Worm (Caenorhabditis elegans) whole organism, L4 larva: Measurements from ENCODE around the gene R05D8.11.

Source experiments
- Y48G9A.11 ChIP-seq: fragments of 200-800 bp; sonication (Bioruptor generic); IDR thresholded peaks from 2 replicates; pipeline ENCODE4 v1.3.6; 2022; ENCODE audit warnings: missing genetic modification reagents, missing genetic modification characterization, missing compliant biosample characterization
- aha-1 ChIP-seq: fragments of 150-350 bp; peaks from one replicate; lab custom pipeline; 2014; ENCODE audit warnings: missing biosample characterization, missing genetic modification characterization
- ceh-32 ChIP-seq: sonication (generic microtip); optimal IDR thresholded peaks from 2 replicates; lab custom pipeline; 2016; ENCODE audit warnings: mild to moderate bottlenecking, missing genetic modification characterization, missing compliant biosample characterization; ENCODE audit not compliant: poor library complexity
- ceh-62 ChIP-seq: sonication (generic microtip); optimal IDR thresholded peaks from 2 replicates; lab custom pipeline; 2017; ENCODE audit warnings: missing biosample characterization, missing genetic modification characterization
- daf-12 ChIP-seq: fragments of 150-350 bp; optimal IDR thresholded peaks from 2 replicates; lab custom pipeline; 2014; ENCODE audit warnings: missing biosample characterization, missing genetic modification reagents, missing genetic modification characterization
- daf-16 ChIP-seq, 3 experiments: sonication (generic microtip); optimal IDR thresholded peaks; 2 replicates each; lab custom pipeline; 2016 to 2017; ENCODE audit warnings: missing genetic modification characterization in 3 of 3, missing genetic modification reagents in 3 of 3, mild to moderate bottlenecking in 2 of 3, missing compliant biosample characterization in 2 of 3, missing biosample characterization in 1 of 3, moderate library complexity in 1 of 3
- dmd-9 ChIP-seq: fragments of 200-800 bp; sonication (Bioruptor generic); IDR thresholded peaks from 2 replicates; pipeline ENCODE4 v1.3.6; 2022; ENCODE audit warnings: missing genetic modification reagents, missing genetic modification characterization, missing compliant biosample characterization
- dpl-1 ChIP-seq: fragments of 150-350 bp; optimal IDR thresholded peaks from 2 replicates; lab custom pipeline; 2014; ENCODE audit warnings: missing biosample characterization, missing genetic modification reagents, missing genetic modification characterization
- egl-27 ChIP-seq: sonication (generic microtip); optimal IDR thresholded peaks from 3 replicates; lab custom pipeline; 2017; ENCODE audit warnings: missing biosample characterization, missing genetic modification reagents, missing genetic modification characterization
- hif-1 ChIP-seq, 2 experiments: sonication (generic microtip); optimal IDR thresholded peaks; 2 replicates each; lab custom pipeline; 2016 to 2017; ENCODE audit warnings: missing compliant biosample characterization in 2 of 2, missing genetic modification characterization in 2 of 2, missing genetic modification reagents in 2 of 2, missing genotype in 2 of 2, mild to moderate bottlenecking in 1 of 2
- lim-7 ChIP-seq: fragments of 200-800 bp; sonication (Bioruptor generic); IDR thresholded peaks from 2 replicates; pipeline ENCODE4 v1.3.6; 2022; ENCODE audit warnings: missing genetic modification characterization, missing compliant biosample characterization
- lin-1 ChIP-seq: fragments of 200-800 bp; sonication (Bioruptor generic); IDR thresholded peaks from 2 replicates; pipeline ENCODE4 v1.3.6; 2022; ENCODE audit warnings: missing genetic modification reagents, missing genetic modification characterization, missing compliant biosample characterization
- lin-29 ChIP-seq: fragments of 200-800 bp; sonication (Bioruptor generic); IDR thresholded peaks from 2 replicates; pipeline ENCODE4 v1.3.6; 2022; ENCODE audit warnings: missing genetic modification reagents, missing genetic modification characterization, missing compliant biosample characterization
- lin-39 ChIP-seq: fragments of 150-350 bp; optimal IDR thresholded peaks from 2 replicates; lab custom pipeline; 2014; ENCODE audit warnings: missing biosample characterization, missing genetic modification reagents, missing genetic modification characterization
- mes-2 ChIP-seq: sonication (generic microtip); optimal IDR thresholded peaks from 2 replicates; lab custom pipeline; 2016; ENCODE audit warnings: missing genotype, mild to moderate bottlenecking, missing genetic modification characterization, missing compliant biosample characterization; ENCODE audit not compliant: poor library complexity, severe bottlenecking
- mxl-2 ChIP-seq: fragments of 200-800 bp; sonication (Bioruptor generic); conservative IDR thresholded peaks from 2 replicates; pipeline ENCODE4 v1.3.6; 2022; ENCODE audit warnings: missing genetic modification reagents, missing genetic modification characterization, missing compliant biosample characterization
- nhr-10 ChIP-seq: fragments of 150-350 bp; optimal IDR thresholded peaks from 2 replicates; lab custom pipeline; 2014; ENCODE audit warnings: missing biosample characterization, missing genetic modification characterization
- nhr-11 ChIP-seq: fragments of 150-350 bp; optimal IDR thresholded peaks from 2 replicates; lab custom pipeline; 2014; ENCODE audit warnings: missing biosample characterization, missing genetic modification characterization
- nhr-28 ChIP-seq: fragments of 150-350 bp; optimal IDR thresholded peaks from 2 replicates; lab custom pipeline; 2014; ENCODE audit warnings: missing biosample characterization, missing genetic modification characterization
- nhr-41 ChIP-seq: fragments of 200-800 bp; sonication (Bioruptor generic); IDR thresholded peaks from 2 replicates; pipeline ENCODE4 v1.3.6; 2022; ENCODE audit warnings: missing genetic modification reagents, missing genetic modification characterization, missing compliant biosample characterization
- nhr-42 ChIP-seq: fragments of 200-800 bp; sonication (Bioruptor generic); IDR thresholded peaks from 2 replicates; pipeline ENCODE4 v1.3.6; 2022; ENCODE audit warnings: missing genetic modification characterization, missing compliant biosample characterization
- nhr-48 ChIP-seq: sonication (generic microtip); optimal IDR thresholded peaks from 2 replicates; lab custom pipeline; 2016; ENCODE audit warnings: mild to moderate bottlenecking, missing genetic modification characterization, missing compliant biosample characterization
- nhr-6 ChIP-seq: fragments of 150-350 bp; optimal IDR thresholded peaks from 2 replicates; lab custom pipeline; 2014; ENCODE audit warnings: missing biosample characterization, missing genetic modification characterization
- pha-4 ChIP-seq, 2 experiments: fragments of 150-350 bp in 1 of 2; fragments of 200-800 bp in 1 of 2; sonication (Bioruptor generic) in 1 of 2; IDR thresholded peaks in 1 of 2; optimal IDR thresholded peaks in 1 of 2; 2 replicates each; pipeline versions ENCODE4 v1.3.6 to Lab custom; 2014 to 2022; ENCODE audit warnings: missing genetic modification characterization in 2 of 2, missing genetic modification reagents in 2 of 2, missing biosample characterization in 1 of 2, missing compliant biosample characterization in 1 of 2
- rbr-2 ChIP-seq: sonication (generic microtip); optimal IDR thresholded peaks from 2 replicates; lab custom pipeline; 2016; ENCODE audit warnings: missing genotype, missing genetic modification characterization, missing compliant biosample characterization
- set-16 ChIP-seq: fragments of 200-800 bp; sonication (Bioruptor generic); IDR thresholded peaks from 2 replicates; pipeline ENCODE4 v1.3.6; 2022; ENCODE audit warnings: missing genetic modification reagents, missing genetic modification characterization, missing compliant biosample characterization
- skn-1 ChIP-seq: fragments of 150-350 bp; optimal IDR thresholded peaks from 2 replicates; lab custom pipeline; 2014; ENCODE audit warnings: missing biosample characterization, missing genetic modification characterization
- snpc-4 ChIP-seq: fragments of 150-350 bp; optimal IDR thresholded peaks from 2 replicates; lab custom pipeline; 2014; ENCODE audit warnings: missing biosample characterization, missing genetic modification characterization
- spr-1 ChIP-seq: sonication (generic microtip); optimal IDR thresholded peaks from 2 replicates; lab custom pipeline; 2016; ENCODE audit warnings: mild to moderate bottlenecking, missing genetic modification characterization, missing compliant biosample characterization
- spr-3 ChIP-seq: fragments of 200-800 bp; sonication (Bioruptor generic); optimal IDR thresholded peaks from 2 replicates; lab custom pipeline; 2018; ENCODE audit warnings: mild to moderate bottlenecking, missing genetic modification characterization, missing compliant biosample characterization
- tra-1 ChIP-seq: fragments of 200-800 bp; sonication (Bioruptor generic); IDR thresholded peaks from 2 replicates; pipeline ENCODE4 v1.3.6; 2022; ENCODE audit warnings: missing genetic modification reagents, missing genetic modification characterization, missing compliant biosample characterization
- unc-130 ChIP-seq: sonication (generic microtip); optimal IDR thresholded peaks from 2 replicates; lab custom pipeline; 2016; ENCODE audit warnings: missing genetic modification reagents, missing genetic modification characterization, missing compliant biosample characterization
- unc-39 ChIP-seq: sonication (generic microtip); optimal IDR thresholded peaks from 2 replicates; lab custom pipeline; 2017; ENCODE audit warnings: missing biosample characterization, missing genetic modification characterization
- unc-62 ChIP-seq, 3 experiments: fragments of 150-350 bp in 1 of 3; sonication (generic microtip); optimal IDR thresholded peaks in 2 of 3; peaks in 1 of 3; 1 replicate in 1 of 3; 2 replicates in 2 of 3; lab custom pipeline; 2014 to 2017; ENCODE audit warnings: missing biosample characterization in 3 of 3, missing genetic modification characterization in 3 of 3, missing genetic modification reagents in 3 of 3, missing genotype in 1 of 3
- vab-7 ChIP-seq: fragments of 200-800 bp; sonication (Bioruptor generic); IDR thresholded peaks from 2 replicates; pipeline ENCODE4 v1.3.6; 2022; ENCODE audit warnings: missing genetic modification reagents, missing genetic modification characterization, missing compliant biosample characterization
- zag-1 ChIP-seq: fragments of 150-350 bp; optimal IDR thresholded peaks from 2 replicates; lab custom pipeline; 2014; ENCODE audit warnings: missing biosample characterization, missing genetic modification characterization
- zfp-3 ChIP-seq: fragments of 200-800 bp; sonication (Bioruptor generic); conservative IDR thresholded peaks from 2 replicates; pipeline ENCODE4 v1.3.6; 2022; ENCODE audit warnings: missing genetic modification reagents, missing genetic modification characterization, missing compliant biosample characterization

Gene R05D8.11

DNA sequence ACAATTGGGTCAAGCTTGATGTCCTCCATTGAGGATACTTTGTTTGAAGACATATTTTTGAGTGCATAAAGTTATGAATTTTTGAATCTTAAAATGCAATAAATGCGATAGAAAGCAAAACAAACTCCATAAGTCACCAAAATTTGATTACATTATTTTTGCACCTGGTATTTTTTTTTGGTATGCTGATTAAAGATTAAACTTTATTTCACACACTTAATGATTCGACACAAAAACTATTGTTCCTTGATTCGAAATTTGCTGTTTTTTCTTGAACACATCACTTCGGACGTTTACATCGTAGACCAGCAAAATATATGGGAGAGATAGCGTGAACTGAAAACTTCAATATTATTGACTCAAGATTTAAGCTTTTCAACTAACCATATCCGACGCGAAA is 40.5 kb downstream of the R05D8.11 start, which contains the start of gene srg-61:
Gene srg-61 (minus strand): TSS at position 101 of the 400 bp plus-strand sequence.
- TF ChIP-seq nhr-11: no peak
- TF ChIP-seq nhr-41 (GFP tag; lab: Robert Waterston, UW): no peak
- no peak for TF ChIP-seq zfp-3 (GFP tag; lab: Robert Waterston, UW)
- TF ChIP-seq dpl-1: no peak
- no peak for TF ChIP-seq ceh-62 (tag; lab: Kevin White, UChicago)
- TF ChIP-seq lin-39 (tag; lab: Kevin White, UChicago): no peak
- no peak for TF ChIP-seq pha-4 (GFP tag; IDR thresholded peaks at IDR 0.05; lab: Robert Waterston, UW)
- TF ChIP-seq pha-4 (tag; optimal IDR thresholded peaks at IDR 0.05; lab: Kevin White, UChicago): no peak
- TF ChIP-seq lin-29 (GFP tag; lab: Robert Waterston, UW): no peak
- TF ChIP-seq unc-130 (GFP tag; lab: Kevin White, UChicago): no peak
- no peak for TF ChIP-seq nhr-6 (tag; lab: Kevin White, UChicago)
- no peak for TF ChIP-seq unc-62 (GFP tag; optimal IDR thresholded peaks at IDR 0.05 in 1 of 2; lab: Kevin White, UChicago)
- no peak for TF ChIP-seq unc-62 (tag; optimal IDR thresholded peaks at IDR 0.05; lab: Kevin White, UChicago)
- TF ChIP-seq lin-1: no peak
- no peak for TF ChIP-seq snpc-4 (tag; lab: Kevin White, UChicago)

DNA sequence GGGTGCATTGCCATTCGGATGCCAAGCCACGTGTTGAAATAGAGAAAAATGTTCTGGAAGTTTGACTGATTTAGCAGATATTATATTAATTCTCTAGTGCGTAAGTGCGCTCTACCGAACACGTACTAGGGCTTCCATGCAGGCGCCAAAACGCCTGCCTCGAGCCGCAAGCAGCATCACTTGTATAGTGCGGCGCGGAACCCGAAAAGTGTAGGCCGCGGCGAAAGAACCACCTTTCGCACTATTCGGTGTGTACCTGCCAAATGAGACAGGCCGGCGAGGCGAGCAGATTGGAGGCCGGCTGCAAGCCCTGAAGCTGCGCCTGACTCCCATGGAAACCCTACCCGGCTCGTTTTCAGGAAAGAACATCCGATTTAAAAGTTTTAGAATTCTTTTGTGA is 41.1 kb downstream of the R05D8.11 start:
- TF ChIP-seq ceh-62 (tag; lab: Kevin White, UChicago) (no peak), set-16 (GFP tag; lab: Robert Waterston, UW) (peak; percentile 84), aha-1 (tag; lab: Kevin White, UChicago) (peak; percentile 42), unc-39 (tag; lab: Kevin White, UChicago) (no peak), Y48G9A.11 (GFP tag; lab: Robert Waterston, UW) (0 out of 2 replicates have a peak, but pooled peaks have one; percentile 23), spr-1 (tag; lab: Kevin White, UChicago) (no peak), lim-7 (GFP tag; lab: Robert Waterston, UW) (0 out of 2 replicates have a peak, but pooled peaks have one; percentile 18)

DNA sequence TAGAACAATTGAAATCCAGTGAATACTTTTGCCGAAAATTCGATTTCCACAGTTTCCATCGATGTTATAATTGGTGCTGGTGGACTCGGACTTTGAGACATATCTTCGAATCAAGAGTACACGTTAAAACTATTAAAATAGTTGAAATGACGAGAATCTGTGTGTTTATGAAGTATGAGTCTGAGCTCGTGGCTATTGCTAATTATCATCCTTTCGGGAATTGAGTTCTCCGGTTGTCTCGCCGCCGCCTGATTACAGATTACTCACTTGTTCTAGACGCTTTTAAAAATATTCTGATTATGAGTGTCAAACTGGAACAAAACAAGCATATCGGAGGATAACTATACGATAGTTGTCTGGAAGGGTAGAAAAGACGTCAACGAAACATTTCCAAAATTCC is 42.5 kb downstream of the R05D8.11 start, which contains the start of gene srg-56:
Gene srg-56 (minus strand): TSS at position 101 of the 400 bp plus-strand sequence.
- no peak for TF ChIP-seq ceh-62 (tag; lab: Kevin White, UChicago)
- no peak for TF ChIP-seq skn-1 (tag; lab: Kevin White, UChicago)
- no peak for TF ChIP-seq egl-27 (tag; lab: Kevin White, UChicago)
- TF ChIP-seq zag-1 (tag; lab: Kevin White, UChicago): no peak
- TF ChIP-seq rbr-2 (tag; lab: Kevin White, UChicago): no peak
- no peak for TF ChIP-seq nhr-42
- TF ChIP-seq nhr-10 (tag; lab: Kevin White, UChicago): no peak
- no peak for TF ChIP-seq spr-3
- no peak for TF ChIP-seq daf-16 (GFP tag; optimal IDR thresholded peaks at IDR 0.05; lab: Kevin White, UChicago)
- no peak for TF ChIP-seq daf-16 (tag; optimal IDR thresholded peaks at IDR 0.05; lab: Kevin White, UChicago)
- no peak for TF ChIP-seq mxl-2 (GFP tag; lab: Robert Waterston, UW)
- no peak for TF ChIP-seq tra-1 (GFP tag; lab: Robert Waterston, UW)
- TF ChIP-seq ceh-32 (tag; lab: Kevin White, UChicago): no peak
- TF ChIP-seq daf-12 (tag; lab: Kevin White, UChicago): no peak
- no peak for TF ChIP-seq nhr-48 (tag; lab: Kevin White, UChicago)
- TF ChIP-seq snpc-4 (tag; lab: Kevin White, UChicago): no peak
- TF ChIP-seq nhr-28: no peak

DNA sequence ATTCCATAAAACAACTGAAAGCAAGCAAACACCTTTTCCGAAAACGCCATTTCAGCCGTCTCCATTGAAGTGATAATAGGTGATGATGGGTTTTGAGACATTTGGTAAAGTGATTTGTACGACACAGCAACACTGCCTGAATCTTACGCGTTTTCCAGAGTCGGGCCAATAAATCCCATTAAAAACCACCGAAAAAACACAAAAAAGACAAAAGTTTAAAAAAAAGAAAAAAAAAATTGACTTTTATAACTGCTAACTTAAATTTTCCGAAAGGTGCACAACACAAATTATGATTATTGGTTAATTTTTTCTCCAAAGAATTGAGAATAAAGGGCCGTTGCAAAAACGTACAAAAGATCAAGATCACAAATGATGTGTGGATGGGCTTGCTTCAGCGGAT is 46.3 kb downstream of the R05D8.11 start, which contains the start of gene srg-57:
Gene srg-57 (minus strand): TSS at position 101 of the 400 bp plus-strand sequence.
- TF ChIP-seq dmd-9 (no peak), unc-62 (GFP tag; optimal IDR thresholded peaks at IDR 0.05 in 1 of 2; lab: Kevin White, UChicago) (peak in 1 of 2 experiments; percentile 55), unc-62 (tag; optimal IDR thresholded peaks at IDR 0.05; lab: Kevin White, UChicago) (no peak), hif-1 (tag; optimal IDR thresholded peaks at IDR 0.05; lab: Kevin White, UChicago) (no peak), mes-2 (no peak), vab-7 (no peak)
